In the genomic region with DNA sequence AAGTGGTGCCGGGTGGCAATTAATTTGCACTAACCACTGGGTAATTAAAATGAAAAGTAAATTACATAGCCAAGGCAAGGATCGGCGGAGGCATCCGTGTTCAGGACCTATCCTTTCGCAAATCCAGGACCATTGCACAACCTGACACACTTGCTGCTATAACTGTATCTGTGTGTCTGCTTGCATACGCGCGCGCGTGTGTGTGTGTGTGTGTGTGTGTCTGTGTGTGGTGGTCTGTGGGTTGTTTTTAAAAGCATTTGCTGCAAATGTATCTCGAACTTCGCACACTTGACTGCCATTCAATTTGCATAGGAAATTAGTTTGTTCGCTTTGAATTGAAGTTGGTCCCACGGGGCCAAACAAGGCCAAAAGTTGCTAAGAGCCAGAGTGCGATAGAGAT, we compare ENCODE assay signal across 2 fruit fly cellular contexts.
A peak's percentile ranks its signal among the peaks of the same experiment; 100 is the strongest.
TF ChIP-seq lines count a peak whose summit lies in the region.

No protein-coding gene starts in this region.

- TF ChIP-seq CTCF in whole organism, embryonic (GFP tag; optimal IDR thresholded peaks at IDR 0.05; lab: Kevin White, UChicago): no peak

TF ChIP-seq in whole organism, embryonic, 481 proteins besides CTCF, POLR2A, EP300 and RAD21:
- TF ChIP-seq Hr39 (optimal IDR thresholded peaks at IDR 0.05; lab: Kevin White, UChicago) (peak; percentile 97), lov (optimal IDR thresholded peaks at IDR 0.05; lab: Kevin White, UChicago) (no peak), lov (GFP tag; IDR thresholded peaks at IDR 0.05; lab: Robert Waterston, UW) (no peak), CG12659 (GFP tag; optimal IDR thresholded peaks at IDR 0.05; lab: Kevin White, UChicago) (no peak)

TF ChIP-seq in whole organism, wandering third instar larva, 38 proteins besides CTCF, POLR2A, EP300 and RAD21:
- TF ChIP-seq Dfd (GFP tag; optimal IDR thresholded peaks at IDR 0.05; lab: Kevin White, UChicago): peak; percentile 40
- no peak for TF ChIP-seq CG32264 (GFP tag; optimal IDR thresholded peaks at IDR 0.05; lab: Kevin White, UChicago)
- no peak for TF ChIP-seq tai (GFP tag; optimal IDR thresholded peaks at IDR 0.05; lab: Kevin White, UChicago)
- no peak for TF ChIP-seq usp (GFP tag; optimal IDR thresholded peaks at IDR 0.05; lab: Kevin White, UChicago)

Comparison
In these comparisons a context has a peak if more than half of its experiments do, and no peak if none do; other contexts are left out.
1. Of the 10 proteins assayed by ChIP-seq in both whole organism, embryonic and whole organism, wandering third instar larva: peak only in whole organism, embryonic: none; only in whole organism, wandering third instar larva: Dfd; in both: none; in neither: 9.